Fruit fly (Drosophila melanogaster) whole organism, embryonic: ENCODE data around the gene Cp7Fa.

Experiments
- CG12104 ChIP-seq: fragments of 200-800 bp; sonication (Bioruptor generic); optimal IDR thresholded peaks from 3 replicates; lab custom pipeline; 2016; ENCODE audit warnings: missing biosample characterization, missing genetic modification characterization
- CG13775 ChIP-seq: fragments of 200-800 bp; sonication (Bioruptor generic); optimal IDR thresholded peaks from 3 replicates; lab custom pipeline; 2017; ENCODE audit warnings: missing biosample characterization, mild to moderate bottlenecking, missing genetic modification characterization
- CG1529 ChIP-seq: fragments of 200-800 bp; sonication (Bioruptor generic); optimal IDR thresholded peaks from 3 replicates; lab custom pipeline; 2018; ENCODE audit warnings: missing biosample characterization, missing genetic modification characterization
- CG17385 ChIP-seq: fragments of 200-800 bp; sonication (Bioruptor generic); optimal IDR thresholded peaks from 3 replicates; lab custom pipeline; 2018; ENCODE audit warnings: missing biosample characterization, mild to moderate bottlenecking, missing genetic modification characterization
- CG1792 ChIP-seq: fragments of 200-800 bp; sonication (Bioruptor generic); optimal IDR thresholded peaks from 2 replicates; lab custom pipeline; 2016; ENCODE audit warnings: missing biosample characterization, missing genetic modification characterization
- CG30020 ChIP-seq: fragments of 200-800 bp; optimal IDR thresholded peaks from 2 replicates; lab custom pipeline; 2019; ENCODE audit warnings: missing biosample characterization, mild to moderate bottlenecking, missing genetic modification characterization, moderate library complexity
- CG33213 ChIP-seq: fragments of 200-800 bp; sonication (Bioruptor generic); optimal IDR thresholded peaks from 3 replicates; lab custom pipeline; 2016; ENCODE audit warnings: missing biosample characterization, missing genetic modification characterization
- CG34376 ChIP-seq: fragments of 200-800 bp; sonication (Bioruptor generic); optimal IDR thresholded peaks from 2 replicates; lab custom pipeline; 2018; ENCODE audit warnings: missing biosample characterization, mild to moderate bottlenecking, missing genetic modification characterization
- CG42726 ChIP-seq: fragments of 200-800 bp; sonication (Bioruptor generic); IDR thresholded peaks from 2 replicates; pipeline ENCODE4 v1.3.6; 2022; ENCODE audit warnings: missing biosample characterization, missing genetic modification characterization; ENCODE audit not compliant: partially characterized antibody
- CG5180 ChIP-seq: fragments of 200-800 bp; sonication (Bioruptor generic); optimal IDR thresholded peaks from 3 replicates; lab custom pipeline; 2017; ENCODE audit warnings: missing biosample characterization, missing genetic modification characterization, mild to moderate bottlenecking, moderate library complexity, missing genetic modification reagents
- CG7271 ChIP-seq: fragments of 200-800 bp; sonication (Bioruptor generic); optimal IDR thresholded peaks from 2 replicates; lab custom pipeline; 2018; ENCODE audit warnings: missing biosample characterization, mild to moderate bottlenecking, missing genetic modification characterization, moderate library complexity
- CG7357 ChIP-seq: fragments of 200-800 bp; sonication (Bioruptor generic); IDR thresholded peaks from 3 replicates; pipeline ENCODE4 v1.3.6; 2022; ENCODE audit warnings: missing biosample characterization, missing genetic modification characterization
- CG9215 ChIP-seq: fragments of 200-800 bp; sonication (Bioruptor generic); IDR thresholded peaks from 2 replicates; pipeline ENCODE4 v1.3.6; 2022; ENCODE audit warnings: missing biosample characterization, missing genetic modification characterization
- Dp ChIP-seq: fragments of 200-800 bp; sonication (Bioruptor generic); optimal IDR thresholded peaks from 2 replicates; lab custom pipeline; 2018; ENCODE audit warnings: missing biosample characterization, mild to moderate bottlenecking, missing genetic modification characterization, moderate library complexity
- Jarid2 ChIP-seq: fragments of 200-800 bp; sonication (Bioruptor generic); optimal IDR thresholded peaks from 3 replicates; lab custom pipeline; 2017; ENCODE audit warnings: mild to moderate bottlenecking, missing biosample characterization, missing genetic modification reagents, missing genetic modification characterization
- Max ChIP-seq: fragments of 200-800 bp; sonication (Bioruptor generic); optimal IDR thresholded peaks from 2 replicates; lab custom pipeline; 2016; ENCODE audit warnings: missing biosample characterization, mild to moderate bottlenecking, missing genetic modification characterization
- Pdp1 ChIP-seq, 2 experiments: fragments of 200-800 bp; sonication (Bioruptor generic); optimal IDR thresholded peaks; 3 replicates each; lab custom pipeline; 2016; ENCODE audit warnings: missing biosample characterization in 2 of 2, missing genetic modification characterization in 2 of 2, mild to moderate bottlenecking in 1 of 2, moderate library complexity in 1 of 2
- crp ChIP-seq, 2 experiments: fragments of 200-800 bp; sonication (Bioruptor generic); optimal IDR thresholded peaks; 2 replicates in 1 of 2; 3 replicates in 1 of 2; lab custom pipeline; 2017; ENCODE audit warnings: missing biosample characterization in 2 of 2, missing genetic modification characterization in 2 of 2, mild to moderate bottlenecking in 1 of 2, moderate library complexity in 1 of 2
- fd102C ChIP-seq: fragments of 200-800 bp; sonication (Bioruptor generic); optimal IDR thresholded peaks from 2 replicates; lab custom pipeline; 2018; ENCODE audit warnings: missing biosample characterization, mild to moderate bottlenecking, missing genetic modification characterization, moderate library complexity
- fd3F ChIP-seq: fragments of 200-800 bp; sonication (Bioruptor generic); optimal IDR thresholded peaks from 2 replicates; lab custom pipeline; 2018; ENCODE audit warnings: missing biosample characterization, mild to moderate bottlenecking, missing genetic modification characterization, moderate library complexity
- fd64A ChIP-seq: fragments of 200-800 bp; sonication (Bioruptor generic); optimal IDR thresholded peaks from 3 replicates; lab custom pipeline; 2018; ENCODE audit warnings: missing biosample characterization, mild to moderate bottlenecking, missing genetic modification characterization
- gfzf ChIP-seq: fragments of 200-800 bp; sonication (Bioruptor generic); optimal IDR thresholded peaks from 2 replicates; lab custom pipeline; 2016; ENCODE audit warnings: missing biosample characterization, mild to moderate bottlenecking, missing genetic modification characterization, moderate library complexity
- her ChIP-seq: fragments of 200-800 bp; sonication (Bioruptor generic); optimal IDR thresholded peaks from 2 replicates; lab custom pipeline; 2016; ENCODE audit warnings: missing biosample characterization, missing genetic modification characterization
- hth ChIP-seq: fragments of >200 bp; optimal IDR thresholded peaks from 2 replicates; lab custom pipeline; 2017; ENCODE audit warnings: inconsistent platforms
- ken ChIP-seq: fragments of 200-800 bp; sonication (Bioruptor generic); IDR thresholded peaks from 3 replicates; pipeline ENCODE4 v1.3.6; 2022; ENCODE audit warnings: missing biosample characterization, missing genetic modification characterization
- pros ChIP-seq: fragments of 200-800 bp; sonication (Bioruptor generic); optimal IDR thresholded peaks from 3 replicates; lab custom pipeline; 2019; ENCODE audit warnings: missing biosample characterization, mild to moderate bottlenecking, missing genetic modification characterization, moderate library complexity
- row ChIP-seq: fragments of 200-800 bp; sonication (Bioruptor generic); IDR thresholded peaks from 3 replicates; pipeline ENCODE4 v1.3.6; 2022; ENCODE audit warnings: missing biosample characterization, missing genetic modification characterization
- sug ChIP-seq: fragments of 200-800 bp; optimal IDR thresholded peaks from 2 replicates; lab custom pipeline; 2019; ENCODE audit warnings: missing biosample characterization, mild to moderate bottlenecking, missing genetic modification characterization, moderate library complexity
- tin ChIP-seq: fragments of 200-800 bp; sonication (Bioruptor generic); optimal IDR thresholded peaks from 3 replicates; lab custom pipeline; 2016; ENCODE audit warnings: missing biosample characterization, missing genetic modification characterization
- z ChIP-seq: fragments of 200-800 bp; sonication (Bioruptor generic); IDR thresholded peaks from 3 replicates; pipeline ENCODE4 v1.3.6; 2022; ENCODE audit warnings: missing biosample characterization, missing genetic modification characterization

Cp7Fa gene

dm6 chrX:8468962-8469459, 1.7 kb upstream of the Cp7Fa start, which contains the start of gene CG12116:
Gene CG12116, minus strand, starts transcription at chrX:8469012.
- TF ChIP-seq Pdp1 (GFP tag; optimal IDR thresholded peaks at IDR 0.05; lab: Kevin White, UChicago) (peak in 1 of 2 experiments; percentile 24), sug (tag; lab: Kevin White, UChicago) (peak; percentile 25), her (GFP tag; lab: Kevin White, UChicago) (no peak)

- TF ChIP-seq Pdp1 (GFP tag; optimal IDR thresholded peaks at IDR 0.05; lab: Kevin White, UChicago) (peak in 1 of 2 experiments; percentile 68), CG1529 (no peak)
These were observed 1.1 kb upstream of the Cp7Fa start for dm6 chrX:8469606-8470005.

dm6 chrX:8473339-8473887, 2.7 kb downstream of the Cp7Fa start, which contains the start of gene Cp7Fb:
Gene Cp7Fb, plus strand, starts transcription at chrX:8473837.
- no peak for TF ChIP-seq pros (GFP tag; lab: Kevin White, UChicago)
- TF ChIP-seq CG17385 (GFP tag; lab: Kevin White, UChicago) = no peak
- TF ChIP-seq CG7271 = no peak
- no peak for TF ChIP-seq CG33213
- no peak for TF ChIP-seq Jarid2 (GFP tag; lab: Kevin White, UChicago)
- TF ChIP-seq z = no peak
- TF ChIP-seq CG1792 (GFP tag; lab: Kevin White, UChicago) = no peak
- no peak for TF ChIP-seq tin (GFP tag; lab: Kevin White, UChicago)
- no peak for TF ChIP-seq fd64A (GFP tag; lab: Kevin White, UChicago)
- TF ChIP-seq ken = no peak
- TF ChIP-seq CG30020 (tag; lab: Kevin White, UChicago) = no peak
- no peak for TF ChIP-seq CG9215 (GFP tag; lab: Robert Waterston, UW)
- no peak for TF ChIP-seq fd102C (GFP tag; lab: Kevin White, UChicago)
- TF ChIP-seq hth (lab: Kevin White, UChicago) = no peak
- no peak for TF ChIP-seq CG42726
- TF ChIP-seq CG7357 (GFP tag; lab: Robert Waterston, UW) = no peak
- TF ChIP-seq CG12104 = no peak
- TF ChIP-seq fd3F = no peak
- TF ChIP-seq CG34376 (GFP tag; lab: Kevin White, UChicago) = no peak
- no peak for TF ChIP-seq Max (GFP tag; lab: Kevin White, UChicago)

dm6 chrX:8475657-8476056, 5.0 kb downstream of the Cp7Fa start:
- TF ChIP-seq CG5180 (GFP tag; lab: Kevin White, UChicago) (peak; percentile 29), gfzf (GFP tag; lab: Kevin White, UChicago) (no peak), CG7271 (no peak), CG30020 (tag; lab: Kevin White, UChicago) (no peak)

- TF ChIP-seq Dp (no peak), crp (GFP tag; optimal IDR thresholded peaks at IDR 0.05; lab: Kevin White, UChicago) (no peak), row (GFP tag; lab: Robert Waterston, UW) (no peak), CG13775 (GFP tag; lab: Kevin White, UChicago) (no peak)
These were observed 6.1 kb downstream of the Cp7Fa start, which contains the start of gene Cp7Fc for dm6 chrX:8476817-8477216. Gene Cp7Fc, plus strand, starts transcription at chrX:8477117.
